Fruit fly (Drosophila melanogaster) whole organism, wandering third instar larva: ENCODE data around the gene Cpr67Fa2.

Experiments
- Hnf4 ChIP-seq: fragments of 200-800 bp; sonication (Bioruptor generic); optimal IDR thresholded peaks from 2 replicates; lab custom pipeline; 2016; ENCODE audit warnings: missing biosample characterization, mild to moderate bottlenecking, missing genetic modification characterization
- Jra ChIP-seq: sonication (Bioruptor generic); optimal IDR thresholded peaks from 2 replicates; lab custom pipeline; 2016; ENCODE audit warnings: missing biosample characterization, missing genetic modification characterization
- N ChIP-seq: fragments of >200 bp; optimal IDR thresholded peaks from 2 replicates; lab custom pipeline; 2018; ENCODE audit warnings: missing biosample characterization, missing external identifiers, missing genetic modification characterization
- OdsH ChIP-seq: fragments of 200-800 bp; sonication (Bioruptor generic); optimal IDR thresholded peaks from 2 replicates; lab custom pipeline; 2016; ENCODE audit warnings: missing biosample characterization, mild to moderate bottlenecking, missing genetic modification characterization
- br ChIP-seq: fragments of 200-800 bp; sonication (Bioruptor generic); optimal IDR thresholded peaks from 2 replicates; lab custom pipeline; 2016; ENCODE audit warnings: missing biosample characterization, missing genetic modification characterization
- brk ChIP-seq: fragments of 200-800 bp; sonication (Bioruptor generic); optimal IDR thresholded peaks from 2 replicates; lab custom pipeline; 2016; ENCODE audit warnings: missing biosample characterization, mild to moderate bottlenecking, missing genetic modification characterization
- dsf ChIP-seq: sonication (Bioruptor generic); optimal IDR thresholded peaks from 2 replicates; lab custom pipeline; 2016; ENCODE audit warnings: missing biosample characterization, missing genetic modification characterization, borderline replicate concordance
- fru ChIP-seq: fragments of 200-800 bp; sonication (Bioruptor generic); optimal IDR thresholded peaks from 3 replicates; lab custom pipeline; 2016; ENCODE audit warnings: missing biosample characterization, mild to moderate bottlenecking, missing genetic modification characterization
- pan ChIP-seq: fragments of >200 bp; optimal IDR thresholded peaks from 2 replicates; lab custom pipeline; 2017
- psq ChIP-seq: fragments of 200-800 bp; sonication (Bioruptor generic); optimal IDR thresholded peaks from 3 replicates; lab custom pipeline; 2017; ENCODE audit warnings: missing biosample characterization, mild to moderate bottlenecking, missing genetic modification characterization, moderate library complexity
- rgr ChIP-seq: fragments of 200-800 bp; sonication (Bioruptor generic); optimal IDR thresholded peaks from 3 replicates; lab custom pipeline; 2016; ENCODE audit warnings: missing biosample characterization, mild to moderate bottlenecking, missing genetic modification characterization
- usp ChIP-seq: fragments of >200 bp; optimal IDR thresholded peaks from 2 replicates; lab custom pipeline; 2017; ENCODE audit warnings: missing biosample characterization, missing genetic modification characterization

- no peak for TF ChIP-seq dsf (GFP tag; lab: Kevin White, UChicago)
- peak; percentile 46 for TF ChIP-seq brk (GFP tag; lab: Kevin White, UChicago)
- peak; percentile 23 for TF ChIP-seq OdsH (GFP tag; lab: Kevin White, UChicago)
- TF ChIP-seq psq (GFP tag; lab: Kevin White, UChicago), result peak; percentile 80
- TF ChIP-seq pan (lab: Kevin White, UChicago), result no peak
- TF ChIP-seq br, result peak; percentile 48
- peak; percentile 38 for TF ChIP-seq rgr (GFP tag; lab: Kevin White, UChicago)
- TF ChIP-seq Jra (GFP tag; lab: Kevin White, UChicago), result no peak
- TF ChIP-seq Hnf4 (GFP tag; lab: Kevin White, UChicago), result peak; percentile 67
- no peak for TF ChIP-seq usp (GFP tag; lab: Kevin White, UChicago)
- peak; percentile 48 for TF ChIP-seq fru (GFP tag; lab: Kevin White, UChicago)
- TF ChIP-seq N (GFP tag; lab: Kevin White, UChicago), result no peak
Observed at dm6 chr3L:10899087-10899511, 7.6 kb downstream of the Cpr67Fa2 start, which contains the start of gene Aps.
